Worm (Caenorhabditis elegans) whole organism, young adult: ENCODE data around the gene srg-60.

ENCODE experiments used
- F22D6.2 ChIP-seq: sonication (generic microtip); optimal IDR thresholded peaks from 2 replicates; lab custom pipeline; 2016; ENCODE audit warnings: mild to moderate bottlenecking, missing genetic modification characterization, missing compliant biosample characterization
- F39B2.1 ChIP-seq: fragments of 200-800 bp; sonication (Bioruptor generic); IDR thresholded peaks from 2 replicates; pipeline ENCODE4 v1.3.6; 2022; ENCODE audit warnings: missing genetic modification reagents, missing genetic modification characterization, missing compliant biosample characterization
- F49E8.2 ChIP-seq: sonication (generic microtip); optimal IDR thresholded peaks from 3 replicates; lab custom pipeline; 2017; ENCODE audit warnings: missing genetic modification characterization, mild to moderate bottlenecking, missing compliant biosample characterization, antibody characterized with exemption, moderate library complexity; ENCODE audit not compliant: insufficient read depth
- K11D2.4 ChIP-seq: fragments of 200-800 bp; sonication (Bioruptor generic); IDR thresholded peaks from 2 replicates; pipeline ENCODE4 v1.3.6; 2022; ENCODE audit warnings: missing genetic modification reagents, missing genetic modification characterization, missing compliant biosample characterization
- Y95B8A.8 ChIP-seq: fragments of 200-800 bp; sonication (Bioruptor generic); IDR thresholded peaks from 2 replicates; pipeline ENCODE4 v1.3.6; 2022; ENCODE audit warnings: missing genetic modification reagents, missing genetic modification characterization, missing compliant biosample characterization
- ama-1 ChIP-seq, 3 experiments: fragments of 150-350 bp in 1 of 3; sonication (generic microtip) in 2 of 3; optimal IDR thresholded peaks; 2 replicates each; lab custom pipeline; 2014 to 2018; ENCODE audit warnings: missing biosample characterization in 2 of 3, missing genetic modification characterization in 2 of 3, missing genetic modification reagents in 2 of 3
- atf-7 ChIP-seq: sonication (generic microtip); optimal IDR thresholded peaks from 2 replicates; lab custom pipeline; 2017; ENCODE audit warnings: mild to moderate bottlenecking, missing genetic modification characterization, missing compliant biosample characterization
- attf-3 ChIP-seq: fragments of 200-800 bp; sonication (Bioruptor generic); conservative IDR thresholded peaks from 2 replicates; pipeline ENCODE4 v1.3.6; 2022; ENCODE audit warnings: missing genetic modification reagents, missing genetic modification characterization, missing compliant biosample characterization
- attf-5 ChIP-seq: fragments of 200-800 bp; sonication (Bioruptor generic); optimal IDR thresholded peaks from 2 replicates; lab custom pipeline; 2018; ENCODE audit warnings: mild to moderate bottlenecking, missing genetic modification characterization, missing compliant biosample characterization
- attf-6 ChIP-seq: fragments of 200-800 bp; sonication (Bioruptor generic); IDR thresholded peaks from 2 replicates; pipeline ENCODE4 v1.3.6; 2022; ENCODE audit warnings: missing genetic modification reagents, missing genetic modification characterization, missing compliant biosample characterization
- bed-1 ChIP-seq: fragments of 200-800 bp; sonication (Bioruptor generic); IDR thresholded peaks from 2 replicates; pipeline ENCODE4 v1.3.6; 2022; ENCODE audit warnings: missing genetic modification reagents, missing genetic modification characterization, missing compliant biosample characterization
- cebp-2 ChIP-seq: fragments of 200-800 bp; sonication (Bioruptor generic); IDR thresholded peaks from 2 replicates; pipeline ENCODE4 v1.3.6; 2022; ENCODE audit warnings: missing genetic modification characterization, missing compliant biosample characterization
- die-1 ChIP-seq: sonication (generic microtip); optimal IDR thresholded peaks from 2 replicates; lab custom pipeline; 2016; ENCODE audit warnings: missing genotype, mild to moderate bottlenecking, missing genetic modification characterization, missing compliant biosample characterization
- dox-1 ChIP-seq: fragments of 200-800 bp; sonication (Bioruptor generic); IDR thresholded peaks from 2 replicates; pipeline ENCODE4 v1.3.6; 2022; ENCODE audit warnings: missing genetic modification reagents, missing genetic modification characterization, missing compliant biosample characterization
- egrh-3 ChIP-seq: fragments of 200-800 bp; sonication (Bioruptor generic); IDR thresholded peaks from 2 replicates; pipeline ENCODE4 v1.3.6; 2022; ENCODE audit warnings: missing genetic modification reagents, missing genetic modification characterization, missing compliant biosample characterization
- fkh-3 ChIP-seq: sonication (generic microtip); optimal IDR thresholded peaks from 2 replicates; lab custom pipeline; 2016; ENCODE audit warnings: mild to moderate bottlenecking, missing genetic modification characterization, missing compliant biosample characterization
- gei-17 ChIP-seq: fragments of 200-800 bp; sonication (Bioruptor generic); optimal IDR thresholded peaks from 2 replicates; lab custom pipeline; 2018; ENCODE audit warnings: mild to moderate bottlenecking, missing genetic modification characterization, missing compliant biosample characterization
- lin-26 ChIP-seq: fragments of 200-800 bp; sonication (Bioruptor generic); IDR thresholded peaks from 2 replicates; pipeline ENCODE4 v1.3.6; 2022; ENCODE audit warnings: missing genetic modification reagents, missing genetic modification characterization, missing compliant biosample characterization
- lin-35 ChIP-seq, 3 experiments: fragments of 150-350 bp in 2 of 3; sonication (generic microtip) in 1 of 3; optimal IDR thresholded peaks; 2 replicates each; lab custom pipeline; 2014 to 2018; ENCODE audit warnings: missing biosample characterization in 3 of 3, missing genetic modification characterization in 3 of 3, missing genetic modification reagents in 3 of 3
- lin-40 ChIP-seq: sonication (generic microtip); optimal IDR thresholded peaks from 2 replicates; lab custom pipeline; 2016; ENCODE audit warnings: missing genetic modification characterization, mild to moderate bottlenecking, missing compliant biosample characterization, missing genotype, missing genetic modification reagents
- lir-1 ChIP-seq: fragments of 200-800 bp; sonication (Bioruptor generic); conservative IDR thresholded peaks from 2 replicates; pipeline ENCODE4 v1.3.6; 2022; ENCODE audit warnings: missing genetic modification reagents, missing genetic modification characterization, missing compliant biosample characterization
- lsy-27 ChIP-seq: sonication (generic microtip); optimal IDR thresholded peaks from 2 replicates; lab custom pipeline; 2017; ENCODE audit warnings: missing genetic modification characterization, mild to moderate bottlenecking, missing compliant biosample characterization, antibody characterized with exemption, missing genotype, borderline replicate concordance; ENCODE audit not compliant: insufficient read depth
- madf-10 ChIP-seq: sonication (generic microtip); optimal IDR thresholded peaks from 2 replicates; lab custom pipeline; 2016; ENCODE audit warnings: mild to moderate bottlenecking, missing genetic modification characterization, missing compliant biosample characterization
- mxl-1 ChIP-seq: sonication (generic microtip); optimal IDR thresholded peaks from 2 replicates; lab custom pipeline; 2016; ENCODE audit warnings: missing genetic modification characterization, missing compliant biosample characterization
- nfyb-1 ChIP-seq: fragments of 200-800 bp; sonication (Bioruptor generic); IDR thresholded peaks from 2 replicates; pipeline ENCODE4 v1.3.6; 2022; ENCODE audit warnings: missing genetic modification reagents, missing genetic modification characterization, missing compliant biosample characterization
- nhr-27 ChIP-seq: fragments of 200-800 bp; sonication (Bioruptor generic); optimal IDR thresholded peaks from 2 replicates; lab custom pipeline; 2018; ENCODE audit warnings: mild to moderate bottlenecking, missing genetic modification characterization, moderate library complexity, missing compliant biosample characterization
- rpc-1 ChIP-seq, 2 experiments: fragments of 150-350 bp in 1 of 2; sonication (generic microtip) in 1 of 2; optimal IDR thresholded peaks; 2 replicates each; lab custom pipeline; 2014 to 2018; ENCODE audit warnings: missing biosample characterization in 1 of 2, missing genetic modification characterization in 1 of 2, missing genetic modification reagents in 1 of 2, missing genotype in 1 of 2
- sdz-38 ChIP-seq: sonication (generic microtip); optimal IDR thresholded peaks from 2 replicates; lab custom pipeline; 2016; ENCODE audit warnings: missing genotype, missing genetic modification characterization, missing compliant biosample characterization
- snpc-3.4 ChIP-seq: sonication (generic microtip); optimal IDR thresholded peaks from 2 replicates; lab custom pipeline; 2017; ENCODE audit warnings: missing genetic modification characterization, mild to moderate bottlenecking, missing compliant biosample characterization, antibody characterized with exemption, moderate library complexity, missing genotype, missing genetic modification reagents
- snpc-4 ChIP-seq, 5 experiments: fragments of 150-350 bp in 1 of 5; sonication (generic microtip) in 4 of 5; optimal IDR thresholded peaks; 2 replicates each; lab custom pipeline; 2014 to 2018; ENCODE audit warnings: missing genetic modification characterization in 5 of 5, missing biosample characterization in 3 of 5, antibody characterized with exemption in 2 of 5, mild to moderate bottlenecking in 2 of 5, missing compliant biosample characterization in 2 of 5, missing genotype in 2 of 5, moderate library complexity in 2 of 5, missing genetic modification reagents in 1 of 5
- sptf-2 ChIP-seq: fragments of 200-800 bp; sonication (Bioruptor generic); optimal IDR thresholded peaks from 2 replicates; lab custom pipeline; 2018; ENCODE audit warnings: mild to moderate bottlenecking, missing genetic modification characterization, missing compliant biosample characterization
- tbp1 ChIP-seq: fragments of 200-800 bp; sonication (Bioruptor generic); optimal IDR thresholded peaks from 2 replicates; lab custom pipeline; 2018; ENCODE audit warnings: mild to moderate bottlenecking, missing genetic modification characterization, missing compliant biosample characterization
- tbx-9 ChIP-seq: sonication (generic microtip); optimal IDR thresholded peaks from 2 replicates; lab custom pipeline; 2016; ENCODE audit warnings: borderline replicate concordance, missing genetic modification characterization, inconsistent platforms, missing compliant biosample characterization
- zim-3 ChIP-seq: sonication (generic microtip); optimal IDR thresholded peaks from 2 replicates; lab custom pipeline; 2017; ENCODE audit warnings: mild to moderate bottlenecking, missing genetic modification characterization, moderate library complexity, missing compliant biosample characterization
- ztf-25 ChIP-seq: fragments of 200-800 bp; sonication (Bioruptor generic); IDR thresholded peaks from 2 replicates; pipeline ENCODE4 v1.3.6; 2022; ENCODE audit warnings: missing genetic modification reagents, missing genetic modification characterization, missing compliant biosample characterization

srg-60 gene

DNA sequence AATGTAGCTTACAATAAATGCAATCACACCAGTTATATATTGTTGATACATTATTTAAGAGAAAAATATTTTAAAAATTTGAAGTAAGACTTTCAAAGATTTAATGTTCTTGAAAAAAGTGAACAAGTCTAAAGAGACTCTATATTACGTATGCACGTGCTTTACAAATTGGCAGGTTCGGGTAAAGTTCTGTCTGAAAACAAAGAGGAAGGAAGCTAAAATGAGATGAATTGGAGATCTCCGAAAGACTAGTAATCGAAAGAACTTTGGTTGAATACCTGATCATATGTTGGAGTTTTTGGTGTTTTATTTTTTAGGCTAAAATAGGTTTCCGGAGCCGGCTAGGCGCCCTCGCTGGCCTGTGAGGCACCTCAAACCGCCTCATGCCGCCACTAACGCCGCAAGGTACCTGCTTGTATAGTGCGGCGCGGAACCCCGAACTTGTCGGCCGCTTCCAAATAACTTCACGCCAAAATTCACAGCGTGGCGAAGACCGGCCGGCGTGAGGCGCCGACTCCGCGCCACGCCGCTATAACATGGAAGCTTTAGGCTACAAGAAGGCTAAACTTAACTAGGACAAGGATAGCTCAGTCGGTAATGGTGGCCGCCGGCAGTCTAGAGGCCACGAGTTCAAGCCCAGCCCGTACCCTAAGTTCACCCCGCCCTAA, 34.9 kb upstream of the srg-60 start, which contains the start of gene srx-28 (continued):
- TF ChIP-seq tbp1 (GFP tag; lab: Kevin White, UChicago) (no peak), bed-1 (GFP tag; lab: Robert Waterston, UW) (no peak), lin-35 (GFP tag; optimal IDR thresholded peaks at IDR 0.05; lab: Kevin White, UChicago) (no peak), dox-1 (GFP tag; lab: Robert Waterston, UW) (peak; percentile 47; the same call in 1 of the 2 replicates), F39B2.1 (GFP tag; lab: Robert Waterston, UW) (no peak)

DNA sequence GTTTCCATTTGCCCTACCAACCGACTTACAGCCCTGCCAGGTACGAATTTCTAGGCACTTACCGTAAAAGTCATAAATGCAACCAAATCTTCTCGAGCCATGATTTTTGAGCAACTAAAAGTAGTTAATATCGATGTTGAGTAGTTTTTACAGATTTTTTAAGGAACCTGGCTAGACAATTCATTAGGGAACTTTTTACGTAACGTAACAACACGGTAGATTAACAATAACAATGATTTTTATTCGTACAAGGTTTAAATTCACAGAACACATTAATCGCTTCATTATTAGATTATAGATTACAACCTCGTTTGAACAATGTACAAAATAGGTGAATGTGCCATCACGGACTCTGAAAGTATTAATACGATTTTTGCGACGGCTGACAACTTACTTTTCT, 30.6 kb upstream of the srg-60 start, which contains the start of gene srx-26:
TSS of gene srx-26 (minus strand) at position 101 of the 400 bp plus-strand sequence.
- TF ChIP-seq lin-26 (GFP tag; lab: Robert Waterston, UW) (no peak), lin-35 (GFP tag; optimal IDR thresholded peaks at IDR 0.05; lab: Kevin White, UChicago) (no peak), F49E8.2 (no peak), die-1 (no peak), rpc-1 (optimal IDR thresholded peaks at IDR 0.05; lab: Kevin White, UChicago) (no peak), rpc-1 (tag; optimal IDR thresholded peaks at IDR 0.05; lab: Kevin White, UChicago) (no peak), snpc-3.4 (no peak), fkh-3 (tag; lab: Kevin White, UChicago) (no peak), cebp-2 (GFP tag; lab: Robert Waterston, UW) (no peak), attf-3 (GFP tag; lab: Robert Waterston, UW) (no peak), tbp1 (GFP tag; lab: Kevin White, UChicago) (no peak), K11D2.4 (no peak), lir-1 (GFP tag; lab: Robert Waterston, UW) (no peak), tbx-9 (tag; lab: Kevin White, UChicago) (no peak), sdz-38 (tag; lab: Kevin White, UChicago) (no peak), atf-7 (tag; lab: Kevin White, UChicago) (no peak), ama-1 (optimal IDR thresholded peaks at IDR 0.05; lab: Kevin White, UChicago) (no peak), ama-1 (GFP tag; optimal IDR thresholded peaks at IDR 0.05; lab: Kevin White, UChicago) (no peak), lsy-27 (tag; lab: Kevin White, UChicago) (no peak), sptf-2 (no peak)

DNA sequence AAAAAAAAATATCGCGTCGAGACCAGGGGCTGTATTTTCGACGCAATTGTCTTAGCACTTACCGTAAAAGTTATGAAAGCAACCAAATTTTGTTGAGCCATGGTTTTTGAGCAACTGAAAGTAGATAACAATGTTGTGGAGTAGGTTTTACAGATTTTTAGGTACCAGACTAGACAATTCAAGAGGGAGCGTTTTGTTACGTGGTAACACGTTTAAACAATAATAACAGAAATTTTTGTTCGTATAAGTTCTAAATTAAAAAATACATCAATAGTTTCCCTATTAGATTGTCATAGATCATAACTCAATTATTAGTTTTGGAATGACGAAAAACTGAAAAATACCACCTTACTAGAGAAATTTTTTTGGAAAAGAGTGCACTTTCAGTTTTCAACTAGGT, 27.6 kb upstream of the srg-60 start, which contains the start of gene srx-24:
TSS of gene srx-24 (minus strand) at position 101 of the 400 bp plus-strand sequence.
- TF ChIP-seq lin-40 (tag; lab: Kevin White, UChicago), result no peak
- no peak for TF ChIP-seq snpc-3.4
- no peak for TF ChIP-seq attf-5
- TF ChIP-seq Y95B8A.8 (GFP tag; lab: Robert Waterston, UW), result no peak
- no peak for TF ChIP-seq F22D6.2 (tag; lab: Kevin White, UChicago)
- TF ChIP-seq mxl-1, result no peak
- TF ChIP-seq madf-10 (tag; lab: Kevin White, UChicago), result no peak
- TF ChIP-seq nhr-27 (tag; lab: Kevin White, UChicago), result no peak
- no peak for TF ChIP-seq gei-17 (GFP tag; lab: Kevin White, UChicago)
- no peak for TF ChIP-seq attf-6 (GFP tag; lab: Robert Waterston, UW)

DNA sequence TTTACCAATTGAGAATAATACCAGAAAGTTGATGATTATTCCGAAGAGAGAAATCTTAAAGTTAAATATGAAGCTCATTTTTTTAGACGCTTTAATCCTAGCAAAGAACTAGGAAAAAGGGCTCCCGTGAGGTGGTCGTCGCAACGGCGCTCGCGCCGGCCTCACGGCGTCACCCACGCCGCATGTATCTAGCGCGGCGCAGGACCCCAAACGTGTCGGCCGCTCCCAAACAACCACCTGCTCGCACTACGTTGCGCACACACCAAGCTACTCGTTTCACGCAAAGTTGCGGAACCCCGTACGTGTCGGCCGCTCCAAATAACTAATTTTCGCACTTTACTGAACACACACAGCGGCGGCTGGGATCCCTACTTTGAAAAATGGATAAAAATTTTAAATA, 23.9 kb upstream of the srg-60 start:
- 0 out of 2 replicates have a peak, but pooled peaks have one; percentile 28 for TF ChIP-seq nfyb-1 (GFP tag; lab: Robert Waterston, UW)
- no peak for TF ChIP-seq ztf-25 (GFP tag; lab: Robert Waterston, UW)
- no peak for TF ChIP-seq snpc-4 (GFP tag; optimal IDR thresholded peaks at IDR 0.05; lab: Kevin White, UChicago)
- peak in 1 of 4 experiments; percentile 71 for TF ChIP-seq snpc-4 (tag; optimal IDR thresholded peaks at IDR 0.05; lab: Kevin White, UChicago)
- TF ChIP-seq egrh-3 (GFP tag; lab: Robert Waterston, UW), result peak; percentile 65; the same call in 1 of the 2 replicates
- no peak for TF ChIP-seq zim-3 (tag; lab: Kevin White, UChicago)
